Worm (Caenorhabditis elegans) whole organism, young adult: ENCODE results near the gene F35G12.7.

Experiments
- Y79H2A.3 ChIP-seq: fragments of 200-800 bp; sonication (Bioruptor generic); conservative IDR thresholded peaks from 2 replicates; pipeline ENCODE4 v1.3.6; 2022; ENCODE audit warnings: missing genetic modification reagents, missing genetic modification characterization, missing compliant biosample characterization
- aptf-3 ChIP-seq: fragments of 200-800 bp; sonication (Bioruptor generic); IDR thresholded peaks from 2 replicates; pipeline ENCODE4 v1.3.6; 2022; ENCODE audit warnings: missing genetic modification characterization, missing compliant biosample characterization
- dox-1 ChIP-seq: fragments of 200-800 bp; sonication (Bioruptor generic); IDR thresholded peaks from 2 replicates; pipeline ENCODE4 v1.3.6; 2022; ENCODE audit warnings: missing genetic modification reagents, missing genetic modification characterization, missing compliant biosample characterization
- madf-10 ChIP-seq: sonication (generic microtip); optimal IDR thresholded peaks from 2 replicates; lab custom pipeline; 2016; ENCODE audit warnings: mild to moderate bottlenecking, missing genetic modification characterization, missing compliant biosample characterization
- madf-3 ChIP-seq: fragments of 200-800 bp; sonication (Bioruptor generic); IDR thresholded peaks from 2 replicates; pipeline ENCODE4 v1.3.6; 2022; ENCODE audit warnings: missing genetic modification reagents, missing genetic modification characterization, missing compliant biosample characterization
- mes-4 ChIP-seq: sonication (generic microtip); optimal IDR thresholded peaks from 2 replicates; lab custom pipeline; 2016; ENCODE audit warnings: missing genotype, missing genetic modification characterization, missing compliant biosample characterization
- unc-62 ChIP-seq: fragments of 150-350 bp; optimal IDR thresholded peaks from 2 replicates; lab custom pipeline; 2014; ENCODE audit warnings: missing biosample characterization, missing genetic modification reagents, missing genetic modification characterization

ce11 chrIII:4595771-4596227 is 8.7 kb upstream of the F35G12.7 start, which contains the start of gene asb-1:
- TF ChIP-seq unc-62 (GFP tag; lab: Kevin White, UChicago), result no peak
- TF ChIP-seq aptf-3 (GFP tag; lab: Robert Waterston, UW), result no peak
- TF ChIP-seq Y79H2A.3 (GFP tag; lab: Robert Waterston, UW), result no peak
- TF ChIP-seq mes-4 (tag; lab: Kevin White, UChicago), result no peak
- no peak for TF ChIP-seq dox-1
- 0 out of 2 replicates have a peak, but pooled peaks have one; percentile 20 for TF ChIP-seq madf-3 (GFP tag; lab: Robert Waterston, UW)
- TF ChIP-seq madf-10 (tag; lab: Kevin White, UChicago), result no peak
